In genomic region chrX:2336428-2336827, dm6 we compare ENCODE assay signal across 4 fruit fly cellular contexts.
TF ChIP-seq lines count a peak whose summit lies in the region.

No protein-coding gene starts in this region.

- TF ChIP-seq CTCF in whole organism, embryonic (GFP tag; optimal IDR thresholded peaks at IDR 0.05; lab: Kevin White, UChicago): no peak

TF ChIP-seq in whole organism, embryonic, 481 proteins besides CTCF, POLR2A, EP300 and RAD21:
- TF ChIP-seq Trl (optimal IDR thresholded peaks at IDR 0.05; lab: Kevin White, UChicago) (peak in 1 of 2 experiments; percentile 39), Trl (GFP tag; optimal IDR thresholded peaks at IDR 0.05; lab: Kevin White, UChicago) (no peak), bsh (GFP tag; optimal IDR thresholded peaks at IDR 0.05; lab: Kevin White, UChicago) (peak in 1 of 2 experiments; percentile 25), crol (GFP tag; IDR thresholded peaks at IDR 0.05; lab: Robert Waterston, UW) (peak; percentile 74), CG1832 (GFP tag; optimal IDR thresholded peaks at IDR 0.05; lab: Kevin White, UChicago) (peak; percentile 60), repo (GFP tag; optimal IDR thresholded peaks at IDR 0.05; lab: Kevin White, UChicago) (no peak), CG9817 (tag; optimal IDR thresholded peaks at IDR 0.05; lab: Kevin White, UChicago) (no peak), Drgx (GFP tag; IDR thresholded peaks at IDR 0.05; lab: Robert Waterston, UW) (0 out of 2 replicates have a peak, but pooled peaks have one; percentile 25), sens (GFP tag; lab: Kevin White, UChicago) (peak; percentile 77)
TF ChIP-seq in whole organism, embryonic: peak in this region for 6.

TF ChIP-seq in whole organism, prepupa, 60 proteins besides CTCF, POLR2A, EP300 and RAD21 (continues in another document):
- TF ChIP-seq CG11762 (GFP tag; optimal IDR thresholded peaks at IDR 0.05; lab: Kevin White, UChicago; ENCODE audit: insufficient read depth) (no peak), CG6808 (GFP tag; optimal IDR thresholded peaks at IDR 0.05; lab: Kevin White, UChicago) (peak; percentile 51), fd59A (GFP tag; optimal IDR thresholded peaks at IDR 0.05; lab: Kevin White, UChicago) (peak; percentile 53), dac (GFP tag; optimal IDR thresholded peaks at IDR 0.05; lab: Kevin White, UChicago) (no peak), Ets21C (GFP tag; optimal IDR thresholded peaks at IDR 0.05; lab: Kevin White, UChicago) (no peak), Eip75B (GFP tag; optimal IDR thresholded peaks at IDR 0.05; lab: Kevin White, UChicago) (peak; percentile 46), CG11902 (GFP tag; optimal IDR thresholded peaks at IDR 0.05; lab: Kevin White, UChicago) (peak; percentile 11), CG1621 (tag; optimal IDR thresholded peaks at IDR 0.05; lab: Kevin White, UChicago) (peak; percentile 61), spab (GFP tag; optimal IDR thresholded peaks at IDR 0.05; lab: Kevin White, UChicago) (peak; percentile 57), topi (GFP tag; optimal IDR thresholded peaks at IDR 0.05; lab: Kevin White, UChicago) (peak; percentile 63), CG7368 (GFP tag; optimal IDR thresholded peaks at IDR 0.05; lab: Kevin White, UChicago) (peak; percentile 22), svp (GFP tag; lab: Kevin White, UChicago) (peak; percentile 95), vri (GFP tag; optimal IDR thresholded peaks at IDR 0.05; lab: Kevin White, UChicago) (no peak), CG8119 (GFP tag; IDR thresholded peaks at IDR 0.05; lab: Robert Waterston, UW) (peak; percentile 56; the same call in 2 of the 3 replicates), fd85E (GFP tag; optimal IDR thresholded peaks at IDR 0.05; lab: Kevin White, UChicago) (no peak), Eip93F (GFP tag; optimal IDR thresholded peaks at IDR 0.05; lab: Kevin White, UChicago) (no peak), lz (GFP tag; optimal IDR thresholded peaks at IDR 0.05; lab: Kevin White, UChicago) (peak; percentile 31), cyc (GFP tag; optimal IDR thresholded peaks at IDR 0.05; lab: Kevin White, UChicago) (peak; percentile 48), CG10631 (GFP tag; optimal IDR thresholded peaks at IDR 0.05; lab: Kevin White, UChicago) (peak; percentile 51), CG6854 (GFP tag; optimal IDR thresholded peaks at IDR 0.05; lab: Kevin White, UChicago) (no peak), CG9139 (GFP tag; optimal IDR thresholded peaks at IDR 0.05; lab: Kevin White, UChicago) (peak; percentile 29), Hr39 (GFP tag; optimal IDR thresholded peaks at IDR 0.05; lab: Kevin White, UChicago) (peak; percentile 55), CG15336 (GFP tag; IDR thresholded peaks at IDR 0.05; lab: Robert Waterston, UW) (peak; percentile 33; the same call in 1 of the 2 replicates), salr (GFP tag; optimal IDR thresholded peaks at IDR 0.05; lab: Kevin White, UChicago) (peak in 1 of 2 experiments; percentile 48), CG8319 (GFP tag; optimal IDR thresholded peaks at IDR 0.05; lab: Kevin White, UChicago) (no peak), Lpt (GFP tag; optimal IDR thresholded peaks at IDR 0.05; lab: Kevin White, UChicago) (peak; percentile 20), CG3032 (tag; optimal IDR thresholded peaks at IDR 0.05; lab: Kevin White, UChicago) (peak; percentile 53)

TF ChIP-seq in whole organism, pupa, 21 proteins besides CTCF, POLR2A, EP300 and RAD21:
- TF ChIP-seq Ets98B (GFP tag; IDR thresholded peaks at IDR 0.05; lab: Robert Waterston, UW) (peak; percentile 26), CG12605 (GFP tag; IDR thresholded peaks at IDR 0.05; lab: Robert Waterston, UW) (peak; percentile 19; the same call in 1 of the 2 replicates), Pif1B (GFP tag; optimal IDR thresholded peaks at IDR 0.05; lab: Kevin White, UChicago) (peak; percentile 43), gl (tag; optimal IDR thresholded peaks at IDR 0.05; lab: Kevin White, UChicago) (peak; percentile 38), fd96Ca (GFP tag; IDR thresholded peaks at IDR 0.05; lab: Robert Waterston, UW) (peak; percentile 58; the same call in 1 of the 3 replicates), D1 (tag; optimal IDR thresholded peaks at IDR 0.05; lab: Kevin White, UChicago) (no peak), CG32121 (GFP tag; IDR thresholded peaks at IDR 0.05; lab: Robert Waterston, UW) (no peak), CG9948 (tag; optimal IDR thresholded peaks at IDR 0.05; lab: Kevin White, UChicago) (peak; percentile 46), Pif1A (GFP tag; optimal IDR thresholded peaks at IDR 0.05; lab: Kevin White, UChicago) (no peak), EcR (GFP tag; optimal IDR thresholded peaks at IDR 0.05; lab: Kevin White, UChicago) (peak; percentile 31), CG10348 (GFP tag; IDR thresholded peaks at IDR 0.05; lab: Robert Waterston, UW) (no peak), CG14655 (GFP tag; optimal IDR thresholded peaks at IDR 0.05; lab: Kevin White, UChicago) (peak; percentile 76), CG8159 (tag; optimal IDR thresholded peaks at IDR 0.05; lab: Kevin White, UChicago) (peak; percentile 72), CG17806 (tag; optimal IDR thresholded peaks at IDR 0.05; lab: Kevin White, UChicago) (peak; percentile 65), CG4496 (GFP tag; IDR thresholded peaks at IDR 0.05; lab: Robert Waterston, UW) (peak; percentile 71), Snoo (tag; optimal IDR thresholded peaks at IDR 0.05; lab: Kevin White, UChicago) (peak; percentile 37), rn (GFP tag; IDR thresholded peaks at IDR 0.05; lab: Robert Waterston, UW) (no peak), CG15710 (tag; optimal IDR thresholded peaks at IDR 0.05; lab: Kevin White, UChicago) (peak; percentile 64), CG8301 (tag; optimal IDR thresholded peaks at IDR 0.05; lab: Kevin White, UChicago) (peak; percentile 60), CG34367 (tag; optimal IDR thresholded peaks at IDR 0.05; lab: Kevin White, UChicago) (peak; percentile 67), CG13204 (GFP tag; optimal IDR thresholded peaks at IDR 0.05; lab: Kevin White, UChicago) (peak; percentile 57)

TF ChIP-seq in whole organism, wandering third instar larva, 38 proteins besides CTCF, POLR2A, EP300 and RAD21:
- TF ChIP-seq HLH106 (tag; optimal IDR thresholded peaks at IDR 0.05; lab: Kevin White, UChicago) (peak; percentile 51), Dfd (GFP tag; optimal IDR thresholded peaks at IDR 0.05; lab: Kevin White, UChicago) (no peak), pan (optimal IDR thresholded peaks at IDR 0.05; lab: Kevin White, UChicago) (no peak), brk (GFP tag; optimal IDR thresholded peaks at IDR 0.05; lab: Kevin White, UChicago) (no peak), OdsH (GFP tag; optimal IDR thresholded peaks at IDR 0.05; lab: Kevin White, UChicago) (no peak), Hnf4 (GFP tag; optimal IDR thresholded peaks at IDR 0.05; lab: Kevin White, UChicago) (peak; percentile 50), Hr78 (GFP tag; optimal IDR thresholded peaks at IDR 0.05; lab: Kevin White, UChicago) (no peak), sage (GFP tag; optimal IDR thresholded peaks at IDR 0.05; lab: Kevin White, UChicago) (no peak), CG9705 (GFP tag; optimal IDR thresholded peaks at IDR 0.05; lab: Kevin White, UChicago) (no peak), CG32264 (GFP tag; optimal IDR thresholded peaks at IDR 0.05; lab: Kevin White, UChicago) (no peak), dsf (GFP tag; optimal IDR thresholded peaks at IDR 0.05; lab: Kevin White, UChicago; ENCODE audit: borderline replicate concordance) (no peak), lola (GFP tag; optimal IDR thresholded peaks at IDR 0.05; lab: Kevin White, UChicago) (no peak), tai (GFP tag; optimal IDR thresholded peaks at IDR 0.05; lab: Kevin White, UChicago) (no peak), Jra (GFP tag; optimal IDR thresholded peaks at IDR 0.05; lab: Kevin White, UChicago) (no peak), sv (GFP tag; optimal IDR thresholded peaks at IDR 0.05; lab: Kevin White, UChicago) (no peak), woc (GFP tag; optimal IDR thresholded peaks at IDR 0.05; lab: Kevin White, UChicago) (no peak), N (GFP tag; optimal IDR thresholded peaks at IDR 0.05; lab: Kevin White, UChicago) (no peak), fru (GFP tag; optimal IDR thresholded peaks at IDR 0.05; lab: Kevin White, UChicago) (peak; percentile 63), h (GFP tag; optimal IDR thresholded peaks at IDR 0.05; lab: Kevin White, UChicago) (peak; percentile 39), foxo (GFP tag; optimal IDR thresholded peaks at IDR 0.05; lab: Kevin White, UChicago) (peak in 1 of 2 experiments; percentile 48), rgr (GFP tag; optimal IDR thresholded peaks at IDR 0.05; lab: Kevin White, UChicago) (no peak), CrebA (GFP tag; optimal IDR thresholded peaks at IDR 0.05; lab: Kevin White, UChicago; ENCODE audit: borderline replicate concordance) (no peak), Mio (GFP tag; optimal IDR thresholded peaks at IDR 0.05; lab: Kevin White, UChicago) (no peak), Vsx2 (GFP tag; optimal IDR thresholded peaks at IDR 0.05; lab: Kevin White, UChicago; ENCODE audit: partially characterized antibody) (no peak), ey (GFP tag; optimal IDR thresholded peaks at IDR 0.05; lab: Kevin White, UChicago) (peak; percentile 55), Myc (optimal IDR thresholded peaks at IDR 0.05; lab: Kevin White, UChicago) (no peak), GATAd (GFP tag; optimal IDR thresholded peaks at IDR 0.05; lab: Kevin White, UChicago) (no peak), Abd-B (GFP tag; optimal IDR thresholded peaks at IDR 0.05; lab: Kevin White, UChicago) (no peak), Hr83 (GFP tag; optimal IDR thresholded peaks at IDR 0.05; lab: Kevin White, UChicago; ENCODE audit: poor library complexity, severe bottlenecking) (no peak), Sp1 (GFP tag; optimal IDR thresholded peaks at IDR 0.05; lab: Kevin White, UChicago) (peak; percentile 32), dmrt93B (GFP tag; optimal IDR thresholded peaks at IDR 0.05; lab: Kevin White, UChicago) (peak; percentile 30), Dif (GFP tag; optimal IDR thresholded peaks at IDR 0.05; lab: Kevin White, UChicago; ENCODE audit: partially characterized antibody) (peak; percentile 9), dl (GFP tag; optimal IDR thresholded peaks at IDR 0.05; lab: Kevin White, UChicago; ENCODE audit: insufficient read depth in 1 of 2, partially characterized antibody in 2 of 2) (no peak), psq (GFP tag; optimal IDR thresholded peaks at IDR 0.05; lab: Kevin White, UChicago) (peak; percentile 18), jim (GFP tag; optimal IDR thresholded peaks at IDR 0.05; lab: Kevin White, UChicago) (no peak), br (GFP tag; optimal IDR thresholded peaks at IDR 0.05; lab: Kevin White, UChicago) (peak; percentile 46), Rel (GFP tag; optimal IDR thresholded peaks at IDR 0.05; lab: Kevin White, UChicago) (no peak), Rel (tag; optimal IDR thresholded peaks at IDR 0.05; lab: Kevin White, UChicago) (no peak), usp (GFP tag; optimal IDR thresholded peaks at IDR 0.05; lab: Kevin White, UChicago) (no peak)

Comparison
In these comparisons a context has a peak if more than half of its experiments do, and no peak if none do; other contexts are left out.
1. Of the 7 proteins assayed by ChIP-seq in both whole organism, embryonic and whole organism, prepupa: peak only in whole organism, embryonic: none; only in whole organism, prepupa: Blimp-1, CG16779, Hr39 and Lpt; in both: none; in neither: 3.